Worm (Caenorhabditis elegans): Measurements from ENCODE around the gene athp-3.

The athp-3 gene

DNA sequence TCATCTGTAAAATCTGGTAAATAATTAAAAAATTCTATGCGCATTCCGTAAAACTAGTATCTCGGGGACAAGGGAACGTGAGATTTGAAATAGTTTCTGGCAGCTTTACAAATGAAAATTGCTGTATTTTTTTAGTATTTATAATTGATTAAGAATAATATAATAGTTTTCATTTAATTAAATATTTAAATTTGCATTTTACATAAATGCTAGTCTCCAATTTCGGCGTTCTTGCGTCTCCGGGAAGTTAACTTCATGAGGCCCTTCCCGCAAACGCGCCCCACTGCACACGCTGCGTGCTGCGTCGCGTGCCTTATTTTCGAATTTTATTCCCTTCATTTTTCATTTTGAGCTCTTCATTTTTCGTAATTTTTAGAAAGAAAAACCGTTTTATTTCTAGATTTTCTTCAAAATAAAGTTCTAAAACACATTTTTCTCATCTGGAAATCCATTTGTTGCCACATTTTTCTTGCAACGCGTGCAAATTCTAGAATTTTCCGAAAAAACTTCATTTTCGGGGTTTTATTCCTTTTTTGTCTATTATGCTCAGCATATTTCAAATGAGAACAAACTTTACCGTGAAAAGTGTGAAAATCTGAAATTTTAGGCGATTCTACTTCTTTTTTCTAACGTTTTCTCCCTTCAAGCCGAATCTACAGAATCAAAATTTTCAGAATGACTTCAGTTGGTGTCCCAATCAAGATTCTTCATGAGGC, 39.4 kb upstream of the athp-3 start, which contains the start of the genes snx-13 and snr-1 (continued):
- TF ChIP-seq ceh-30 (tag; optimal IDR thresholded peaks at IDR 0.05), result no peak
- peak; percentile 55 for TF ChIP-seq hlh-6 (tag; optimal IDR thresholded peaks at IDR 0.05)
- peak; percentile 82 for TF ChIP-seq ceh-45 (GFP tag; IDR thresholded peaks at IDR 0.05)
- TF ChIP-seq F13H6.1 (tag; optimal IDR thresholded peaks at IDR 0.05), result peak; percentile 93
- TF ChIP-seq ahr-1 (tag; optimal IDR thresholded peaks at IDR 0.05), result peak; percentile 98
- TF ChIP-seq sox-2 (GFP tag; IDR thresholded peaks at IDR 0.05), result peak; percentile 45
- peak; percentile 72; the same call in 1 of the 2 replicates for TF ChIP-seq unc-3 (GFP tag; conservative IDR thresholded peaks at IDR 0.05)
- TF ChIP-seq unc-3 (tag; optimal IDR thresholded peaks at IDR 0.05), result peak; percentile 96
- no peak for TF ChIP-seq odd-2 (tag; optimal IDR thresholded peaks at IDR 0.05)
- peak; percentile 82 for TF ChIP-seq gmeb-2 (tag; optimal IDR thresholded peaks at IDR 0.05)
- TF ChIP-seq ceh-18 (tag; optimal IDR thresholded peaks at IDR 0.05), result peak; percentile 54
- peak; percentile 90 for TF ChIP-seq K02D7.2 (tag; optimal IDR thresholded peaks at IDR 0.05)
- peak; percentile 93 for TF ChIP-seq ets-4 (tag; optimal IDR thresholded peaks at IDR 0.05)
- TF ChIP-seq hlh-8 (tag; optimal IDR thresholded peaks at IDR 0.05), result peak; percentile 97
- peak; percentile 96 for TF ChIP-seq lim-6 (tag; optimal IDR thresholded peaks at IDR 0.05)
- peak; percentile 71 for TF ChIP-seq sox-4 (tag; optimal IDR thresholded peaks at IDR 0.05)
- no peak for TF ChIP-seq pros-1 (tag; optimal IDR thresholded peaks at IDR 0.05)
- no peak for TF ChIP-seq ama-1 (optimal IDR thresholded peaks at IDR 0.05)
- TF ChIP-seq ceh-48 (tag; optimal IDR thresholded peaks at IDR 0.05), result peak; percentile 68
- TF ChIP-seq nhr-232 (tag; optimal IDR thresholded peaks at IDR 0.05), result no peak
- no peak for TF ChIP-seq ceh-9 (tag; optimal IDR thresholded peaks at IDR 0.05)
- TF ChIP-seq npax-4 (tag; optimal IDR thresholded peaks at IDR 0.05), result peak; percentile 64
- TF ChIP-seq mec-3 (tag; optimal IDR thresholded peaks at IDR 0.05; ENCODE audit: borderline replicate concordance), result peak; percentile 95
- peak; percentile 97 for TF ChIP-seq unc-86 (tag; optimal IDR thresholded peaks at IDR 0.05)
- TF ChIP-seq hlh-15 (tag; optimal IDR thresholded peaks at IDR 0.05), result peak; percentile 97
- no peak for TF ChIP-seq pha-4 (tag; optimal IDR thresholded peaks at IDR 0.05)
- TF ChIP-seq pha-2 (tag; optimal IDR thresholded peaks at IDR 0.05), result peak; percentile 94
- TF ChIP-seq tbx-7 (tag; optimal IDR thresholded peaks at IDR 0.05), result peak; percentile 96
- TF ChIP-seq fax-1 (tag; optimal IDR thresholded peaks at IDR 0.05), result peak; percentile 96
- TF ChIP-seq Y22D7AL.16 (tag; optimal IDR thresholded peaks at IDR 0.05), result peak; percentile 84
- TF ChIP-seq ttx-3 (tag; optimal IDR thresholded peaks at IDR 0.05), result peak; percentile 95
- peak; percentile 76 for TF ChIP-seq dmd-4 (tag; optimal IDR thresholded peaks at IDR 0.05; ENCODE audit: borderline replicate concordance)
- TF ChIP-seq fkh-6 (tag; optimal IDR thresholded peaks at IDR 0.05), result peak; percentile 42
- TF ChIP-seq rnt-1 (tag; optimal IDR thresholded peaks at IDR 0.05), result peak; percentile 94
- peak; percentile 71 for TF ChIP-seq hlh-13 (GFP tag; optimal IDR thresholded peaks at IDR 0.05)
- TF ChIP-seq pax-1 (tag; optimal IDR thresholded peaks at IDR 0.05), result no peak
- TF ChIP-seq hlh-30 (tag; optimal IDR thresholded peaks at IDR 0.05; ENCODE audit: insufficient read depth), result no peak

ce11 chrIV:17084839-17085238, 36.7 kb upstream of the athp-3 start:
- TF ChIP-seq T23F11.4 (GFP tag; optimal IDR thresholded peaks at IDR 0.05) (no peak), C38D4.7 (GFP tag; optimal IDR thresholded peaks at IDR 0.05) (no peak), ceh-24 (tag; optimal IDR thresholded peaks at IDR 0.05) (no peak), che-1 (tag; optimal IDR thresholded peaks at IDR 0.05) (no peak), fkh-6 (tag; optimal IDR thresholded peaks at IDR 0.05) (no peak)

DNA sequence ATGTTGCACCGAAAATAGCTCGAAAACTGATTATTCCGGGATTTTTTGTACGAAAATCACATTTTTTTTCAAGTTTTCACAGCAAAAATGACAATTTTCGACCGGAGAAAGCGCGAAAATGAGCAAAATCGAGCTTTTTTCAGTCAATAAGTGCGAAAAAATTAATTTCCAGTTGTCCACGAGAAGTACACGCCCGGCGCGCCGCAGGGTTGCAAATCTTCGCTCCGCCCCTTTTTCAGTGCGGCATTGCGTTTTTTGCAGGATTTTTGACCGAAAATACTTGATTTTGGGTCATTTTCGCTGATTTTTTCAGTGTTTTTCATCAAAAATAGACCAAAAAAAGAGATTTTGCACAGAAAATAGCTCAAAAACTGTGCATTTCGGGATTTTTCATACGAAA, 36.2 kb upstream of the athp-3 start:
- no peak for TF ChIP-seq ceh-34 (tag; optimal IDR thresholded peaks at IDR 0.05)

All from whole organism, late embryonic.